Fruit fly (Drosophila melanogaster) whole organism, pupa: ENCODE data around the gene PIG-P.

Source experiments
- CG10348 ChIP-seq: fragments of 200-800 bp; sonication (Bioruptor generic); IDR thresholded peaks from 2 replicates; pipeline ENCODE4 v1.3.6; 2022; ENCODE audit warnings: missing biosample characterization, missing genetic modification characterization
- CG13204 ChIP-seq: fragments of 200-800 bp; sonication (Bioruptor generic); optimal IDR thresholded peaks from 2 replicates; lab custom pipeline; 2018; ENCODE audit warnings: missing biosample characterization, mild to moderate bottlenecking, missing genetic modification characterization, moderate library complexity
- CG34367 ChIP-seq: fragments of 200-800 bp; sonication (Bioruptor generic); optimal IDR thresholded peaks from 2 replicates; lab custom pipeline; 2018; ENCODE audit warnings: missing biosample characterization, mild to moderate bottlenecking, missing genetic modification characterization
- CG4496 ChIP-seq: fragments of 200-800 bp; sonication (Bioruptor generic); IDR thresholded peaks from 3 replicates; pipeline ENCODE4 v1.3.6; 2022; ENCODE audit warnings: missing biosample characterization, missing genetic modification characterization
- CG8301 ChIP-seq: fragments of 200-800 bp; sonication (Bioruptor generic); optimal IDR thresholded peaks from 2 replicates; lab custom pipeline; 2018; ENCODE audit warnings: missing biosample characterization, mild to moderate bottlenecking, missing genetic modification characterization
- Ets98B ChIP-seq: fragments of 200-800 bp; sonication (Bioruptor generic); IDR thresholded peaks from 2 replicates; pipeline ENCODE4 v1.3.6; 2022; ENCODE audit warnings: missing biosample characterization, missing genetic modification characterization
- Pif1A ChIP-seq: fragments of 200-800 bp; sonication (Bioruptor generic); optimal IDR thresholded peaks from 3 replicates; lab custom pipeline; 2016; ENCODE audit warnings: missing biosample characterization, missing genetic modification characterization
- rn ChIP-seq: fragments of 200-800 bp; sonication (Bioruptor generic); IDR thresholded peaks from 2 replicates; pipeline ENCODE4 v1.3.6; 2022; ENCODE audit warnings: missing biosample characterization, missing genetic modification characterization

DNA sequence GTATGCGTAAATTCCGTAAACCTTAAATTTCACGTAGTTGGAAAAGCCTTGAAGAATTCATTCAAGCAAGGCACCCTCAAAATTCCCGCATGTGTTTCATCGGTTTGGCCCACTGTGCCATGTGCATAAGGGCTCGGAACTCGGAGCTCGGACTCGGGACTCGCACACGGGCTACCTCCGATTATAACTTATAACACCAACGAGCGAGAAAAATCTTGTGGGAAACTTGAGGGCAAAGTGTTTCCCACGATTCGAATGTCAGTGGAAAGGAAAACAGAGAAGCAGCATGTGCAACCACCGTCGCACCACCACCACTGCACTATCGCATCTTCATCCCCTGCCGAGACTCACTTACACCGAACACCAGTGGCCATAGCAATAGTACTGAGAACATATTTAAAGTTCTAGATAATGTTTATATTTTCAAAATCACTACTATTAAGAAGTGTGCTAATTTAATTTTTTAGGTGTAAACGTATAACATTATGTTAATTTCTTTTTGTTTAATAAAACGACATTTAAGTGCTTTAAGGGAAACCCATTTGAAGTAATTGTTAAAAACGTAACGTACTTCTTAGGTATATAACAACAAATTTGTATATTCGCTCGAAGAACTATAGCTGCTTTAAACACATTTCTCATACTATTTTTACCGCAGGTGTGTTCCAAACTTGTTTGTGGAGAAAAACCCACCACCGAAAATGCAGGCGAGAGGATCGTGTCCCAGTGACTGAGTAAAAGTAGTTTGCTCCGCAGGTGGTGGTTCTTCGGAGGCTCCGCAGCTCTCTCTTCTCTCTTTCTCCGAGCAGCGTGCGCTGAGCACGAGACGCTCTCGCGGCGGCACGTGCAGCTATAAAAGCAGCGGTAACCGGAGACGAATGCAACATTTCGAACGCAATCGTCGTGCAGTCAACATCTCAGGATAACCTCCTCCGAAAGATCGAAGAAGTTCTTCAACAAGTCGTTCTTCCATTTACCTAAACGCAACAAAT, 21.6 kb downstream of the PIG-P start:
- TF ChIP-seq Ets98B (GFP tag; lab: Robert Waterston, UW), result peak; percentile 20; the same call in 1 of the 2 replicates
- 0 out of 2 replicates have a peak, but pooled peaks have one; percentile 28 for TF ChIP-seq rn (GFP tag; lab: Robert Waterston, UW)
- no peak for TF ChIP-seq CG10348 (GFP tag; lab: Robert Waterston, UW)
- TF ChIP-seq CG13204 (GFP tag; lab: Kevin White, UChicago), result peak; percentile 78
- peak; percentile 91 for TF ChIP-seq Pif1A (GFP tag; lab: Kevin White, UChicago)
- peak; percentile 89 for TF ChIP-seq CG4496
- TF ChIP-seq CG8301 (tag; lab: Kevin White, UChicago), result peak; percentile 92
- TF ChIP-seq CG34367 (tag; lab: Kevin White, UChicago), result peak; percentile 87
